Worm (Caenorhabditis elegans) whole organism, L1 larva: ENCODE measurements around the gene F52H2.1.
A peak's percentile ranks its signal among the peaks of the same experiment; 100 is the strongest.

ENCODE experiments used
- C34B4.2 ChIP-seq: sonication (generic microtip); optimal IDR thresholded peaks from 2 replicates; lab custom pipeline; 2017; ENCODE audit warnings: mild to moderate bottlenecking, missing genetic modification characterization, missing compliant biosample characterization
- Y116A8C.19 ChIP-seq: sonication (generic microtip); optimal IDR thresholded peaks from 2 replicates; lab custom pipeline; 2016; ENCODE audit warnings: missing compliant biosample characterization, missing genetic modification characterization, borderline replicate concordance
- aha-1 ChIP-seq: fragments of 150-350 bp; optimal IDR thresholded peaks from 2 replicates; lab custom pipeline; 2014; ENCODE audit warnings: missing biosample characterization, missing genetic modification characterization
- blmp-1 ChIP-seq: fragments of 150-350 bp; optimal IDR thresholded peaks from 2 replicates; lab custom pipeline; 2014; ENCODE audit warnings: missing biosample characterization, missing genetic modification characterization
- ces-1 ChIP-seq: fragments of 150-350 bp; optimal IDR thresholded peaks from 2 replicates; lab custom pipeline; 2014; ENCODE audit warnings: missing biosample characterization, missing genetic modification reagents, missing genetic modification characterization
- dpl-1 ChIP-seq, 3 experiments: fragments of 150-350 bp in 2 of 3; sonication (generic microtip) in 1 of 3; optimal IDR thresholded peaks; 2 replicates each; lab custom pipeline; 2014 to 2017; ENCODE audit warnings: missing biosample characterization in 3 of 3, missing genetic modification characterization in 3 of 3, missing genetic modification reagents in 3 of 3
- efl-1 ChIP-seq, 4 experiments: fragments of 150-350 bp; optimal IDR thresholded peaks in 3 of 4; peaks in 1 of 4; 1 replicate in 1 of 4; 2 replicates in 3 of 4; lab custom pipeline; 2014; ENCODE audit warnings: missing biosample characterization in 2 of 4, missing genetic modification characterization in 2 of 4, missing genetic modification reagents in 2 of 4
- egl-27 ChIP-seq, 2 experiments: fragments of 150-350 bp in 1 of 2; sonication (generic microtip); optimal IDR thresholded peaks; 3 replicates each; lab custom pipeline; 2017 to 2018; ENCODE audit warnings: missing biosample characterization in 2 of 2, missing genetic modification characterization in 2 of 2, missing genetic modification reagents in 2 of 2
- fkh-4 ChIP-seq: sonication (generic microtip); optimal IDR thresholded peaks from 2 replicates; lab custom pipeline; 2016; ENCODE audit warnings: missing compliant biosample characterization, missing genetic modification characterization, borderline replicate concordance
- fos-1 ChIP-seq: fragments of 150-350 bp; optimal IDR thresholded peaks from 2 replicates; lab custom pipeline; 2014; ENCODE audit warnings: missing biosample characterization, missing genetic modification characterization
- grh-1 ChIP-seq: fragments of 200-800 bp; sonication (Bioruptor generic); IDR thresholded peaks from 2 replicates; pipeline ENCODE4 v1.3.6; 2022; ENCODE audit warnings: missing genetic modification reagents, missing genetic modification characterization, missing compliant biosample characterization
- hlh-17 ChIP-seq: fragments of 200-800 bp; sonication (Bioruptor generic); optimal IDR thresholded peaks from 2 replicates; lab custom pipeline; 2018; ENCODE audit warnings: missing genetic modification characterization, mild to moderate bottlenecking, missing compliant biosample characterization, moderate library complexity, borderline replicate concordance
- lin-14 ChIP-seq: fragments of 200-800 bp; sonication (Bioruptor generic); optimal IDR thresholded peaks from 2 replicates; lab custom pipeline; 2018; ENCODE audit warnings: mild to moderate bottlenecking, missing genetic modification characterization, moderate library complexity, missing compliant biosample characterization
- lin-15B ChIP-seq: fragments of 150-350 bp; sonication (generic microtip); optimal IDR thresholded peaks from 3 replicates; lab custom pipeline; 2014; ENCODE audit warnings: missing biosample characterization, missing genetic modification characterization
- lin-35 ChIP-seq, 2 experiments: fragments of 150-350 bp; optimal IDR thresholded peaks; 2 replicates each; lab custom pipeline; 2014; ENCODE audit warnings: missing biosample characterization in 2 of 2, missing genetic modification characterization in 2 of 2, missing genetic modification reagents in 2 of 2
- lsy-2 ChIP-seq, 2 experiments: fragments of 150-350 bp; optimal IDR thresholded peaks; 2 replicates each; lab custom pipeline; 2014; ENCODE audit warnings: missing biosample characterization in 2 of 2, missing genetic modification characterization in 2 of 2
- nhr-19 ChIP-seq: fragments of 200-800 bp; sonication (Bioruptor generic); conservative IDR thresholded peaks from 2 replicates; pipeline ENCODE4 v1.3.6; 2022; ENCODE audit warnings: missing genetic modification characterization, missing compliant biosample characterization
- nhr-71 ChIP-seq: sonication (generic microtip); optimal IDR thresholded peaks from 2 replicates; lab custom pipeline; 2016; ENCODE audit warnings: mild to moderate bottlenecking, missing genetic modification characterization, moderate library complexity, missing compliant biosample characterization
- nhr-85 ChIP-seq: sonication (generic microtip); peaks from one replicate; lab custom pipeline; 2016; ENCODE audit warnings: missing genetic modification characterization, inconsistent platforms, missing compliant biosample characterization
- nhr-90 ChIP-seq: sonication (generic microtip); optimal IDR thresholded peaks from 2 replicates; lab custom pipeline; 2016; ENCODE audit warnings: mild to moderate bottlenecking, missing genetic modification characterization, missing compliant biosample characterization; ENCODE audit not compliant: poor library complexity
- pag-3 ChIP-seq: sonication (generic microtip); optimal IDR thresholded peaks from 2 replicates; lab custom pipeline; 2017; ENCODE audit warnings: missing genetic modification characterization, mild to moderate bottlenecking, missing compliant biosample characterization, antibody characterized with exemption, borderline replicate concordance; ENCODE audit not compliant: insufficient read depth
- pax-3 ChIP-seq: fragments of 200-800 bp; sonication (Bioruptor generic); optimal IDR thresholded peaks from 2 replicates; lab custom pipeline; 2018; ENCODE audit warnings: mild to moderate bottlenecking, missing genetic modification characterization, moderate library complexity, missing compliant biosample characterization
- pqm-1 ChIP-seq: sonication (generic microtip); optimal IDR thresholded peaks from 3 replicates; lab custom pipeline; 2017; ENCODE audit warnings: missing biosample characterization, missing genetic modification characterization
- rnt-1 ChIP-seq: sonication (generic microtip); optimal IDR thresholded peaks from 2 replicates; lab custom pipeline; 2016; ENCODE audit warnings: mild to moderate bottlenecking, missing genetic modification characterization, moderate library complexity, missing compliant biosample characterization
- snu-23 ChIP-seq: sonication (generic microtip); optimal IDR thresholded peaks from 2 replicates; lab custom pipeline; 2016; ENCODE audit warnings: missing genetic modification characterization, missing compliant biosample characterization
- unc-130 ChIP-seq: fragments of 150-350 bp; optimal IDR thresholded peaks from 2 replicates; lab custom pipeline; 2017; ENCODE audit warnings: missing biosample characterization, missing genetic modification characterization, inconsistent platforms
- zip-4 ChIP-seq: fragments of 200-800 bp; sonication (Bioruptor generic); optimal IDR thresholded peaks from 2 replicates; lab custom pipeline; 2018; ENCODE audit warnings: mild to moderate bottlenecking, missing genetic modification characterization, moderate library complexity, missing compliant biosample characterization
- ztf-4 ChIP-seq: fragments of 150-350 bp; optimal IDR thresholded peaks from 2 replicates; lab custom pipeline; 2014; ENCODE audit warnings: missing biosample characterization, missing genetic modification characterization

The F52H2.1 gene

ce11 chrX:2613077-2613476, 40.2 kb downstream of the F52H2.1 start (continued):
- TF ChIP-seq snu-23: peak; percentile 83
- no peak for TF ChIP-seq fkh-4 (tag; lab: Kevin White, UChicago)
- TF ChIP-seq blmp-1 (tag; lab: Kevin White, UChicago): no peak
- peak; percentile 67 for TF ChIP-seq nhr-85 (tag; lab: Kevin White, UChicago)
- peak in 1 of 3 experiments; percentile 22 for TF ChIP-seq dpl-1 (GFP tag; optimal IDR thresholded peaks at IDR 0.05; lab: Kevin White, UChicago)
- no peak for TF ChIP-seq ces-1 (GFP tag; lab: Kevin White, UChicago)

DNA sequence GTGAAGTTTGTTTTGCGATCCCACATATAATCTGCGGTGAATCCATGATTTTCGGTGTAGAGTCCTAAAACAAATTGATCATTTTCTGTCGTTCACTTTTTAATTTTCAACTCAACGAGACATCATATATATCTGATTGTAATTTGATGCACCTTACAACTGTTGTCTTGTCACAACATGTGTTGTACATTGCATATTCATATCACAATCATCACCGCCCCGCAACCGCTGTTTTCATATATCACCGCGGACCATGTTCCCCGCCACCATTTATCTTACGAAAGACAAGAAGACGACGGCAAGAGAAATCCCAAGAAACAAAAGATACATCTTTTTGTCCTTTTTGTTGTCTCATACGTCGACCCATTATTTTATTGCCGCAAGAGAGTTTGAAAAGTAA, 41.3 kb downstream of the F52H2.1 start:
- TF ChIP-seq Y116A8C.19 (no peak), lin-14 (GFP tag; lab: Kevin White, UChicago) (peak; percentile 2)
- TF ChIP-seq, all 84 proteins: peak for 1

- TF ChIP-seq lin-35 (GFP tag; optimal IDR thresholded peaks at IDR 0.05; lab: Kevin White, UChicago): no peak
- TF ChIP-seq egl-27 (tag; optimal IDR thresholded peaks at IDR 0.05; lab: Kevin White, UChicago): no peak
- no peak for TF ChIP-seq pag-3 (tag; lab: Kevin White, UChicago)
- no peak for TF ChIP-seq nhr-90 (tag; lab: Kevin White, UChicago)
- no peak for TF ChIP-seq grh-1
- TF ChIP-seq unc-130 (tag; lab: Kevin White, UChicago): no peak
- TF ChIP-seq efl-1 (optimal IDR thresholded peaks at IDR 0.05; lab: Kevin White, UChicago): no peak
- peak in 1 of 2 experiments; percentile 11 for TF ChIP-seq efl-1 (GFP tag; optimal IDR thresholded peaks at IDR 0.05 in 1 of 2; lab: Kevin White, UChicago)
- no peak for TF ChIP-seq lin-15B (tag; lab: Kevin White, UChicago)
- TF ChIP-seq hlh-17 (GFP tag; lab: Kevin White, UChicago): no peak
- TF ChIP-seq, all 84 proteins: peak for 1
Observed at ce11 chrX:2615626-2616025, 42.7 kb downstream of the F52H2.1 start, which contains the start of gene T03G6.3. TSS of gene T03G6.3 (minus strand) at chrX:2615726.

DNA sequence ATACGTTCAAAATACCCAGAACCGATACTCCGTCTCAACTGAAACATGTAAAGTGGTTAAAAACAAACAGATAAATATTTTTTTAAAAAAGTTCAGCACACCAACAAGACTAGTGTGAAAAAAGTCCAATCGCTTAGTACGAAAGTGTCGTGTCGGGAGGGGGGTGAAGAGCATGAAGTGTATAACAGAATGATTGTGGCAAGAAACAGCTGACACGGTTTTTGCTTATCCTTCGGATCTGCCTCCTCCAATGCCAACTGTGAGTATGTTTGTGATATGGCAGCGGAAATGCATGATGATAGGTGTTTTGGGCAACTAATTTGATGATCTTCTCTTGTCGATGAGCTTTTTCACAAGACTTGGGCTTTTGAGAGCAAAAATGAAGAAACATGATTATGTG, 47.4 kb downstream of the F52H2.1 start:
- TF ChIP-seq egl-27 (tag; optimal IDR thresholded peaks at IDR 0.05; lab: Kevin White, UChicago) (no peak), lsy-2 (tag; optimal IDR thresholded peaks at IDR 0.05; lab: Kevin White, UChicago) (no peak), pqm-1 (tag; lab: Kevin White, UChicago) (no peak), pag-3 (tag; lab: Kevin White, UChicago) (peak; percentile 95), rnt-1 (tag; lab: Kevin White, UChicago) (peak; percentile 67), zip-4 (no peak), unc-130 (tag; lab: Kevin White, UChicago) (peak; percentile 38), C34B4.2 (no peak), nhr-71 (tag; lab: Kevin White, UChicago) (peak; percentile 13), lin-14 (GFP tag; lab: Kevin White, UChicago) (peak; percentile 59), ztf-4 (tag; lab: Kevin White, UChicago) (no peak), pax-3 (tag; lab: Kevin White, UChicago) (no peak), nhr-19 (no peak), aha-1 (tag; lab: Kevin White, UChicago) (no peak)

- no peak for TF ChIP-seq efl-1 (optimal IDR thresholded peaks at IDR 0.05; lab: Kevin White, UChicago)
- no peak for TF ChIP-seq efl-1 (GFP tag; optimal IDR thresholded peaks at IDR 0.05 in 1 of 2; lab: Kevin White, UChicago)
- TF ChIP-seq fos-1 (tag; lab: Kevin White, UChicago): no peak
- TF ChIP-seq egl-27 (tag; optimal IDR thresholded peaks at IDR 0.05; lab: Kevin White, UChicago): no peak
- no peak for TF ChIP-seq snu-23
- TF ChIP-seq, all 84 proteins: peak for 0
Observed at ce11 chrX:2626153-2626552, 53.3 kb downstream of the F52H2.1 start.
